Worm (Caenorhabditis elegans) whole organism, L4/young adult: Measurements from ENCODE around the gene C47D12.5.

Source experiments
- W03F9.2 ChIP-seq: fragments of 150-350 bp; optimal IDR thresholded peaks from 2 replicates; lab custom pipeline; 2014; ENCODE audit warnings: missing biosample characterization, missing genetic modification characterization
- dao-5 ChIP-seq: sonication (generic microtip); optimal IDR thresholded peaks from 2 replicates; lab custom pipeline; 2016; ENCODE audit warnings: missing genotype, missing genetic modification characterization, moderate library complexity, missing compliant biosample characterization
- him-1 ChIP-seq: sonication (generic microtip); optimal IDR thresholded peaks from 2 replicates; lab custom pipeline; 2016; ENCODE audit warnings: missing genotype, missing genetic modification reagents, missing genetic modification characterization, missing compliant biosample characterization

Gene C47D12.5

ce11 chrII:11688011-11688410, 2.9 kb upstream of the C47D12.5 start:
- TF ChIP-seq W03F9.2 (tag; lab: Kevin White, UChicago) (no peak), dao-5 (no peak), him-1 (no peak)

DNA sequence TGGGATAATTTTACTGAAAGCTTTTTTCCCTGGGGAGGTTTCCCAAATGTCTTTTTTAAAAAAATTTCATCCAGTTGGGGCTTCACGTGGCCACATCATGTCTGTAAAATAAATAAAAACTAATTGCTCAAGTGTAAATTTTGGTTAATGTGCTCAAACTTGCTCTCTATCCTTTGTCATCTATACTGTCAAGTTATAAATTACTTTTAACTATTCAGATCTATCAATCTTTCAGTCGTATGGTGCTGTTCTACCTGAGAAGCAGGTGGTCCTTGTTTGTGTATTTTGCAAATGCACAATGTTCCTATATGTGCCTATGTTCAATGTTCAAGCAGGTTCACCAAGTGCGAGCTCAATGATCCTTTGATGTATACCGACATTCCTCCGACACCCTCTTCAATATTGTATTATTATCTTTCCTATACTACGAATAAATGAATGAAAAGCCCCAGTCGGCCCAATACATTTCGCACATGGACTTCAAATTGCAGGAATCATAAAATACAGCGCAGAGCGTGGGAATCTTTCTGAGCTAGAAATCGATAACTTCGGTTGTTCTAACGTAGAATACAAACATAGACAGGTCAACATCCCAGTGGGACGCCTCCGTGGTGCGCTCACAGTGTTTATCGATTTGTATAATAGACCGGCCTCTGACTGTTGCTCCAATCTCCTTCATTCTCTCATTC, 3.8 kb downstream of the C47D12.5 start, which contains the start of the genes sfxn-1.4 and C47D12.4:
TSS of gene sfxn-1.4 (minus strand) at position 101 of the 689 bp plus-strand sequence.
TSS of gene C47D12.4 (plus strand) at position 639 of the 689 bp plus-strand sequence.
- TF ChIP-seq dao-5 (no peak), him-1 (no peak), W03F9.2 (tag; lab: Kevin White, UChicago) (no peak)

- TF ChIP-seq him-1 = no peak
- no peak for TF ChIP-seq dao-5
- no peak for TF ChIP-seq W03F9.2 (tag; lab: Kevin White, UChicago)
Observed at ce11 chrII:11680220-11680619, 4.9 kb downstream of the C47D12.5 start.

DNA sequence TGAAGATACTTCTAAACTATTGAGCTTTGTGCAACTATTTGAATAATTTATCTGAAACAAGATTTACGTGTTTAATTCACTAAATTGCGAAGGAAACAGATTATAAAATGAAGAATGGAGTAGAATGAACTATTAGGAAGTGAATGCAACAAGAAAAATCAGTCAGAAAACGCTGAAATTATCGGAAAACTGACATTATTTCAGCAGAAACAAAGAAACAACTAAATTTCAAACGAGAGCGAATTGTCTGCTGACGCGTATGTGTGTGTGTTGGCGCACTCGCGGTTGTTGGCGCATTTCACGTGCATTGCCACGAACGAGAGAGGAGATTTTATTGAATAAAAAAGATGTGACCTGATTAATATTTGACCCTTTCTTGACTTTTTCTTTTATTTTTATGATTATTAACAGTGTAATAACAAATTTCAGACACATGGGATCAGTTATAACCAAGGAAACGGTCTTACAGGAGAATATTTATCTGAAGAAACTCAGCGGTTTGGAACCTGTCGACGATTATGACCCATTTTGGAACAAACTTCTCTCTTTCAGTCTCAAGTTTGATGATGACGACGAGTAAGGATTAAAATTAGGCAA, 9.1 kb downstream of the C47D12.5 start, which contains the start of the genes trr-1 and C47D12.2:
TSS of gene trr-1 (minus strand) at position 51 of the 597 bp plus-strand sequence.
TSS of gene C47D12.2 (plus strand) at position 430 of the 597 bp plus-strand sequence.
- no peak for TF ChIP-seq him-1
- no peak for TF ChIP-seq dao-5
- TF ChIP-seq W03F9.2 (tag; lab: Kevin White, UChicago) = no peak

DNA sequence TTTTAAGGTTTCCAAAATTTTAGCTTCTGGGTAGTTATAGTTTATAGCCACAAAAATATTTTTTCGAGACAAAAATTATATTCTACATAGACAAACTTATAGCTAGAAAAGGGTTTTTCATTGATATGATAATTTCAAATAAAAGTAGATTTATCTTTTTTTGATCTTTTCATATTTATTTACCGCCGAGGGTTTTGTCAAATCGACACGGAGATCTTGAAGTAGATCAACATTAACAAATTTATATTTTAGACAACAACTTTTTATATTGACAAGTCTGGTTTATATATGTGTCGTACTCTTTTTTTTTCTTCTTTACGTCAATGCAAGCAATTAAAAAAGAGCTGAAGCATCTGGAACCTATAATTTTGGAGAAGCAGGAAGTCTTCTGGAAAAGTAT, 26.2 kb downstream of the C47D12.5 start:
- no peak for TF ChIP-seq W03F9.2 (tag; lab: Kevin White, UChicago)
- TF ChIP-seq dao-5 = no peak
- TF ChIP-seq him-1 = no peak

ce11 chrII:11657079-11657478, 28.0 kb downstream of the C47D12.5 start, which contains the start of gene nep-1:
nep-1 (minus strand) TSS chrII:11657179.
- TF ChIP-seq dao-5 (no peak), him-1 (no peak), W03F9.2 (tag; lab: Kevin White, UChicago) (no peak)

- TF ChIP-seq W03F9.2 (tag; lab: Kevin White, UChicago) (peak; percentile 82), him-1 (no peak)
Observed at ce11 chrII:11652679-11653174, 32.4 kb downstream of the C47D12.5 start, which contains the start of the genes rad-23 and rpn-12. rad-23 (minus strand) TSS chrII:11652729. rpn-12 (plus strand) TSS chrII:11653124.

ce11 chrII:11652125-11652524, 33.0 kb downstream of the C47D12.5 start:
- TF ChIP-seq him-1 = no peak
- TF ChIP-seq dao-5 = no peak
- no peak for TF ChIP-seq W03F9.2 (tag; lab: Kevin White, UChicago)

ce11 chrII:11650975-11651588, 34.0 kb downstream of the C47D12.5 start, which contains the start of gene coa-7:
coa-7 (minus strand) TSS chrII:11651148.
- TF ChIP-seq dao-5 (no peak), him-1 (no peak), W03F9.2 (tag; lab: Kevin White, UChicago) (no peak)

DNA sequence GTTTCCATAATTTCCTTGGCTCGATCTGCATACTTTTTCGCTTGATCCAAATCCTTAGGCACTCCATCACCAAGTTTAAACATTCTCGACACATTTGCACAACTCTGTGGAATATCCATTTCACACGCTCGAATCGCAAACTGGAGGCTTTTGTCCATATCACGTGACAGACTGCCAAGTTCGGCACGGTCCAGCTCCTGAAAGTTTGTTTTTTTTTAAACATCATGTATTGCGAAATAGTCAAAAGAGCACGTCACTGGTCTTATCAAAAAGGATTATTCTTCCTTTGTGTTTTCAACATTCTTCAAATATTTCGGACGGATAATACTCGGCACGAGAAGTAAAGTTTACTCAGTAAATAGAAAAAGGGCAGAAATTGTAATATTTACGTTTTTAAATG, 35.8 kb downstream of the C47D12.5 start:
- TF ChIP-seq dao-5 (no peak), him-1 (no peak), W03F9.2 (tag; lab: Kevin White, UChicago) (no peak)

DNA sequence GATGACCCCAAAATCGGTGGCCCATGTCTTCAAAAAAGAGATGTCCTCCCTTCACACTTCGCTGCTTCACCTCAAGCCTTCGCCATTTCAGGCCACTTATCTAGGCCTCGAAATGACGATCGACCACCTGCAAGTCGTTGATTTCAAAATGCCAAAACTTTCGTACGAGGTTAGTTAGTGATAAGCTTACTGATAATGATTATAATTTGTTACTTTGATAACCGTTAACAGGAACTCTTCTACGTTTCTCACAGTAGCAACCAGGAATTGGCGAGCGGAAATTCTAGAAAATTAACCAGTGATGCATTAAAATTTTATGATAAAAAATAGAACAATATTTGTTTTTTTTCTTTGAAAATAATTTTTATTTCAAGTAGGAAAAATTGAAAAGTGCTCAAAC, 38.2 kb downstream of the C47D12.5 start:
- TF ChIP-seq dao-5 (no peak), him-1 (no peak), W03F9.2 (tag; lab: Kevin White, UChicago) (no peak)

- TF ChIP-seq W03F9.2 (tag; lab: Kevin White, UChicago) = no peak
- TF ChIP-seq dao-5 = no peak
- no peak for TF ChIP-seq him-1
Observed at ce11 chrII:11646276-11646797, 38.7 kb downstream of the C47D12.5 start, which contains the start of gene ghi-1. ghi-1 (plus strand) TSS chrII:11646747.

DNA sequence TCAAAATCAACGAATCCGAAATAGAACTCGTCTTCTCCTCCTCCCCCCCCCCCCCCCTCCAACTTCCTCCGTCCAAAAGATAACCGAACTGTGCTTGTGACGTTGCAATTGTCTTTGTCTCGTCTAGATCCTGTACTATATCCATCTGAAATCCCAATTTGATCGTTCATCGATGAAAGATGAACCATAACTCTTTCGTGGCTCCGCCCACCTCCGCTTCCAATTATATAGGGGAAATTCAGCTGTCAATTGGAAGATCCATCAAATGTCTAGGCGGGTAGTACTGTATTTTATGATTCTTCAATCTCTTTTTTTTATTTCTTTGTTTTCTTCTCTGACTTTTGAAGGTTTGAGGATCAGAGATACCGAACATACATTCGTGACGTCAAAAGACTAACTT, 39.7 kb downstream of the C47D12.5 start:
- no peak for TF ChIP-seq W03F9.2 (tag; lab: Kevin White, UChicago)
- TF ChIP-seq him-1 = no peak
- TF ChIP-seq dao-5 = no peak

DNA sequence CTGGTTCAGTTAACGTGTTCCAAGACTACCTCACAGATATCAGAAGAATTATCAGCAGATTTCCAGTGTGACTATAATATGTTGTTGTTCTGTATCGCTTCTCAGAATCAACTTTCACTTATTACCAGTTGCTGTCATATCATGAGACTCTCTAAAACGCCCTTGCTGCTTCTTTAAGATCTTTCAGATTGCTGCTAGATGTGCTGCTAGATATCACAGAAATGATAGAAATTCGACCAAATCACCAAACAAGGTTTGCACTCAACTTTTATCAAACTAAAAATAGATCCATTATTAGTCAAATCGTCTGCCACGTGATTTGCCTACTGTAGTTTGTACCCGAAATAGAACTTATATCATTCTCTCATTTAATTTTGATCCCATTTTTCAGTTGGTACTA, 40.5 kb downstream of the C47D12.5 start:
- TF ChIP-seq him-1 (no peak), W03F9.2 (tag; lab: Kevin White, UChicago) (no peak), dao-5 (no peak)
